Fruit fly (Drosophila melanogaster) whole organism, embryonic: ENCODE data around the gene CG9992.

ENCODE experiments used
- Abd-B ChIP-seq: fragments of 200-800 bp; sonication (Bioruptor generic); optimal IDR thresholded peaks from 2 replicates; lab custom pipeline; 2018; ENCODE audit warnings: missing biosample characterization, mild to moderate bottlenecking, missing genetic modification characterization, moderate library complexity
- Aef1 ChIP-seq: fragments of 200-800 bp; sonication (Bioruptor generic); IDR thresholded peaks from 3 replicates; pipeline ENCODE4 v1.3.6; 2022; ENCODE audit warnings: missing biosample characterization, missing genetic modification characterization
- Atf3 ChIP-seq: fragments of 200-800 bp; sonication (Bioruptor generic); optimal IDR thresholded peaks from 3 replicates; lab custom pipeline; 2016; ENCODE audit warnings: missing biosample characterization, missing genetic modification characterization
- Awh ChIP-seq: fragments of 200-800 bp; sonication (Bioruptor generic); IDR thresholded peaks from 2 replicates; pipeline ENCODE4, ENCODE4 v1.3.6; 2022; ENCODE audit warnings: missing biosample characterization, missing genetic modification characterization
- CG1024 ChIP-seq: fragments of 200-800 bp; sonication (Bioruptor generic); IDR thresholded peaks from 2 replicates; pipeline ENCODE4 v1.3.6; 2022; ENCODE audit warnings: missing biosample characterization, missing genetic modification characterization
- CG10543 ChIP-seq: fragments of 200-800 bp; sonication (Bioruptor generic); optimal IDR thresholded peaks from 3 replicates; lab custom pipeline; 2017; ENCODE audit warnings: missing biosample characterization, mild to moderate bottlenecking, missing genetic modification characterization, moderate library complexity
- CG12769 ChIP-seq: fragments of 200-800 bp; sonication (Bioruptor generic); optimal IDR thresholded peaks from 2 replicates; lab custom pipeline; 2019; ENCODE audit warnings: missing biosample characterization, mild to moderate bottlenecking, missing genetic modification characterization, moderate library complexity
- CG16779 ChIP-seq: fragments of 200-800 bp; sonication (Bioruptor generic); IDR thresholded peaks from 2 replicates; pipeline ENCODE4 v1.3.6; 2022; ENCODE audit warnings: missing biosample characterization, missing genetic modification characterization
- CG17186 ChIP-seq: fragments of 200-800 bp; sonication (Bioruptor generic); optimal IDR thresholded peaks from 3 replicates; lab custom pipeline; 2017; ENCODE audit warnings: missing biosample characterization, missing genetic modification reagents, missing genetic modification characterization
- CG17612 ChIP-seq: fragments of 200-800 bp; sonication (Bioruptor generic); IDR thresholded peaks from 2 replicates; pipeline ENCODE4 v1.3.6; 2022; ENCODE audit warnings: missing biosample characterization, missing genetic modification characterization
- CG17802 ChIP-seq: fragments of 200-800 bp; sonication (Bioruptor generic); optimal IDR thresholded peaks from 2 replicates; lab custom pipeline; 2018; ENCODE audit warnings: missing biosample characterization, mild to moderate bottlenecking, missing genetic modification characterization, moderate library complexity
- CG18262 ChIP-seq: fragments of 200-800 bp; optimal IDR thresholded peaks from 3 replicates; lab custom pipeline; 2019; ENCODE audit warnings: missing biosample characterization, mild to moderate bottlenecking, missing genetic modification characterization, moderate library complexity
- CG18476 ChIP-seq: fragments of 200-800 bp; sonication (Bioruptor generic); optimal IDR thresholded peaks from 2 replicates; lab custom pipeline; 2016; ENCODE audit warnings: missing biosample characterization, mild to moderate bottlenecking, missing genetic modification characterization
- CG2116 ChIP-seq: fragments of 200-800 bp; sonication (Bioruptor generic); optimal IDR thresholded peaks from 3 replicates; lab custom pipeline; 2018; ENCODE audit warnings: missing biosample characterization, mild to moderate bottlenecking, missing genetic modification characterization
- CG2199 ChIP-seq: fragments of 200-800 bp; sonication (Bioruptor generic); IDR thresholded peaks from 3 replicates; pipeline ENCODE4 v1.3.6; 2022; ENCODE audit warnings: missing biosample characterization, missing genetic modification characterization
- CG2712 ChIP-seq: fragments of 200-800 bp; optimal IDR thresholded peaks from 3 replicates; lab custom pipeline; 2019; ENCODE audit warnings: missing biosample characterization, mild to moderate bottlenecking, missing genetic modification characterization, moderate library complexity
- CG2889 ChIP-seq: fragments of 200-800 bp; sonication (Bioruptor generic); IDR thresholded peaks from 3 replicates; pipeline ENCODE4 v1.3.6; 2022; ENCODE audit warnings: missing biosample characterization, missing genetic modification characterization
- CG34376 ChIP-seq: fragments of 200-800 bp; sonication (Bioruptor generic); optimal IDR thresholded peaks from 2 replicates; lab custom pipeline; 2018; ENCODE audit warnings: missing biosample characterization, mild to moderate bottlenecking, missing genetic modification characterization
- CG43689 ChIP-seq: fragments of 200-800 bp; sonication (Bioruptor generic); IDR thresholded peaks from 2 replicates; pipeline ENCODE4 v1.3.6; 2022; ENCODE audit warnings: missing biosample characterization, missing genetic modification characterization
- CG6854 ChIP-seq: fragments of 200-800 bp; sonication (Bioruptor generic); optimal IDR thresholded peaks from 3 replicates; lab custom pipeline; 2017; ENCODE audit warnings: missing biosample characterization, mild to moderate bottlenecking, missing genetic modification characterization
- CG7271 ChIP-seq: fragments of 200-800 bp; sonication (Bioruptor generic); optimal IDR thresholded peaks from 2 replicates; lab custom pipeline; 2018; ENCODE audit warnings: missing biosample characterization, mild to moderate bottlenecking, missing genetic modification characterization, moderate library complexity
- CG9876 ChIP-seq: fragments of 200-800 bp; sonication (Bioruptor generic); optimal IDR thresholded peaks from 2 replicates; lab custom pipeline; 2016; ENCODE audit warnings: missing biosample characterization, missing genetic modification characterization
- CHES-1-like ChIP-seq: fragments of 200-800 bp; sonication (Bioruptor generic); optimal IDR thresholded peaks from 2 replicates; lab custom pipeline; 2016; ENCODE audit warnings: missing biosample characterization, missing genetic modification characterization
- CTCF ChIP-seq: fragments of 200-800 bp; sonication (Bioruptor generic); optimal IDR thresholded peaks from 2 replicates; lab custom pipeline; 2017; ENCODE audit warnings: missing biosample characterization, mild to moderate bottlenecking, missing genetic modification characterization, moderate library complexity
- CoRest ChIP-seq: fragments of 200-800 bp; sonication (Bioruptor generic); optimal IDR thresholded peaks from 3 replicates; lab custom pipeline; 2018; ENCODE audit warnings: missing biosample characterization, mild to moderate bottlenecking, missing genetic modification characterization, moderate library complexity
- CrebB ChIP-seq: fragments of 200-800 bp; sonication (Bioruptor generic); optimal IDR thresholded peaks from 3 replicates; lab custom pipeline; 2018; ENCODE audit warnings: missing biosample characterization, mild to moderate bottlenecking, missing genetic modification characterization
- Dad ChIP-seq: fragments of 200-800 bp; sonication (Bioruptor generic); optimal IDR thresholded peaks from 3 replicates; lab custom pipeline; 2016; ENCODE audit warnings: missing biosample characterization, missing genetic modification characterization
- Ets65A ChIP-seq: fragments of 200-800 bp; sonication (Bioruptor generic); peaks from one replicate; lab custom pipeline; 2016; ENCODE audit warnings: missing biosample characterization, missing genetic modification characterization
- Hmx ChIP-seq: fragments of 200-800 bp; sonication (Bioruptor generic); optimal IDR thresholded peaks from 2 replicates; lab custom pipeline; 2016; ENCODE audit warnings: missing biosample characterization, missing genetic modification characterization
- Lpt ChIP-seq: fragments of >200 bp; optimal IDR thresholded peaks from 2 replicates; lab custom pipeline; 2018; ENCODE audit warnings: missing biosample characterization, missing genetic modification characterization
- PHDP ChIP-seq: fragments of 200-800 bp; sonication (Bioruptor generic); optimal IDR thresholded peaks from 3 replicates; lab custom pipeline; 2018; ENCODE audit warnings: missing biosample characterization, mild to moderate bottlenecking, missing genetic modification characterization, moderate library complexity
- Ptx1 ChIP-seq: fragments of 200-800 bp; sonication (Bioruptor generic); IDR thresholded peaks from 2 replicates; pipeline ENCODE4 v1.3.6; 2022; ENCODE audit warnings: missing biosample characterization, missing genetic modification characterization
- Rfx ChIP-seq: fragments of 200-800 bp; sonication (Bioruptor generic); IDR thresholded peaks from 2 replicates; pipeline ENCODE4 v1.3.6; 2022; ENCODE audit warnings: missing biosample characterization, missing genetic modification characterization
- Side ChIP-seq: fragments of 200-800 bp; sonication (Bioruptor generic); optimal IDR thresholded peaks from 2 replicates; lab custom pipeline; 2016; ENCODE audit warnings: missing biosample characterization, missing genetic modification characterization
- Xrp1 ChIP-seq: fragments of 200-800 bp; sonication (Bioruptor generic); IDR thresholded peaks from 2 replicates; pipeline ENCODE4 v1.3.6; 2022; ENCODE audit warnings: missing biosample characterization, missing genetic modification characterization
- al ChIP-seq: fragments of 200-800 bp; sonication (Bioruptor generic); IDR thresholded peaks from 2 replicates; pipeline ENCODE4 v1.3.6; 2022; ENCODE audit warnings: missing biosample characterization, missing genetic modification characterization
- amos ChIP-seq: fragments of 200-800 bp; sonication (Bioruptor generic); IDR thresholded peaks from 2 replicates; pipeline ENCODE4 v1.3.6; 2022; ENCODE audit warnings: missing biosample characterization, missing genetic modification characterization; ENCODE audit not compliant: partially characterized antibody
- ase ChIP-seq: fragments of 200-800 bp; sonication (Bioruptor generic); IDR thresholded peaks from 3 replicates; pipeline ENCODE4 v1.3.6; 2022; ENCODE audit warnings: missing biosample characterization, missing genetic modification characterization
- bcd ChIP-seq: fragments of 200-800 bp; sonication (Bioruptor generic); optimal IDR thresholded peaks from 2 replicates; lab custom pipeline; 2017; ENCODE audit warnings: missing biosample characterization, mild to moderate bottlenecking, missing genetic modification characterization
- btn ChIP-seq: fragments of 200-800 bp; sonication (Bioruptor generic); optimal IDR thresholded peaks from 2 replicates; lab custom pipeline; 2016; ENCODE audit warnings: missing biosample characterization, missing genetic modification characterization
- da ChIP-seq: fragments of 200-800 bp; sonication (Bioruptor generic); optimal IDR thresholded peaks from 2 replicates; lab custom pipeline; 2016; ENCODE audit warnings: missing biosample characterization, missing genetic modification characterization
- ewg ChIP-seq: fragments of 200-800 bp; sonication (Bioruptor generic); optimal IDR thresholded peaks from 3 replicates; lab custom pipeline; 2017; ENCODE audit warnings: mild to moderate bottlenecking, missing biosample characterization, missing genetic modification reagents, missing genetic modification characterization
- grau ChIP-seq: fragments of 200-800 bp; optimal IDR thresholded peaks from 3 replicates; lab custom pipeline; 2019; ENCODE audit warnings: missing biosample characterization, mild to moderate bottlenecking, missing genetic modification characterization, moderate library complexity
- knrl ChIP-seq: fragments of 200-800 bp; sonication (Bioruptor generic); IDR thresholded peaks from 3 replicates; pipeline ENCODE4 v1.3.6; 2022; ENCODE audit warnings: missing biosample characterization, missing genetic modification characterization; ENCODE audit not compliant: partially characterized antibody
- maf-S ChIP-seq: fragments of 200-800 bp; sonication (Bioruptor generic); optimal IDR thresholded peaks from 2 replicates; lab custom pipeline; 2016; ENCODE audit warnings: missing biosample characterization, missing genetic modification characterization
- nerfin-1 ChIP-seq: fragments of 200-800 bp; sonication (Bioruptor generic); optimal IDR thresholded peaks from 3 replicates; lab custom pipeline; 2019; ENCODE audit warnings: missing biosample characterization, mild to moderate bottlenecking, missing genetic modification characterization, moderate library complexity
- pum ChIP-seq: fragments of 200-800 bp; sonication (Bioruptor generic); optimal IDR thresholded peaks from 2 replicates; lab custom pipeline; 2016; ENCODE audit warnings: missing biosample characterization, missing genetic modification characterization
- rib ChIP-seq: fragments of 200-800 bp; sonication (Bioruptor generic); IDR thresholded peaks from 2 replicates; pipeline ENCODE4 v1.3.6; 2022; ENCODE audit warnings: missing biosample characterization, missing genetic modification characterization
- scrt ChIP-seq: fragments of 200-800 bp; sonication (Bioruptor generic); optimal IDR thresholded peaks from 2 replicates; lab custom pipeline; 2018; ENCODE audit warnings: missing biosample characterization, mild to moderate bottlenecking, missing genetic modification characterization, moderate library complexity
- shn ChIP-seq: fragments of 200-800 bp; sonication (Bioruptor generic); optimal IDR thresholded peaks from 3 replicates; lab custom pipeline; 2016; ENCODE audit warnings: missing biosample characterization, missing genetic modification characterization
- tap ChIP-seq: fragments of 200-800 bp; optimal IDR thresholded peaks from 3 replicates; lab custom pipeline; 2019; ENCODE audit warnings: missing biosample characterization, mild to moderate bottlenecking, missing genetic modification characterization, moderate library complexity
- vvl ChIP-seq: fragments of 200-800 bp; sonication (Bioruptor generic); IDR thresholded peaks from 2 replicates; pipeline ENCODE4 v1.3.6; 2022; ENCODE audit warnings: missing biosample characterization, missing genetic modification characterization

Gene CG9992

dm6 chrX:16335107-16335642 lies 49.5 kb downstream of the CG9992 start (continued):
- TF ChIP-seq amos (GFP tag; lab: Robert Waterston, UW) (peak; percentile 43; the same call in 1 of the 2 replicates), CG10543 (GFP tag; lab: Kevin White, UChicago) (peak; percentile 79), Abd-B (GFP tag; lab: Kevin White, UChicago) (no peak), Rfx (peak; percentile 85), bcd (GFP tag; lab: Kevin White, UChicago) (peak; percentile 75), CG17612 (peak; percentile 45; the same call in 1 of the 2 replicates), scrt (peak; percentile 49), al (GFP tag; lab: Robert Waterston, UW) (peak; percentile 75), knrl (GFP tag; lab: Robert Waterston, UW) (0 out of 3 replicates have a peak, but pooled peaks have one; percentile 35), CG6854 (peak; percentile 6), ase (GFP tag; lab: Robert Waterston, UW) (peak; percentile 75), CG17802 (tag; lab: Kevin White, UChicago) (peak; percentile 12), CG2199 (GFP tag; lab: Robert Waterston, UW) (no peak), ewg (GFP tag; lab: Kevin White, UChicago) (peak; percentile 40), CG12769 (peak; percentile 51), CG2712 (tag; lab: Kevin White, UChicago) (peak; percentile 57), CG18262 (peak; percentile 30), Awh (peak; percentile 73), Xrp1 (peak; percentile 81), pum (GFP tag; lab: Kevin White, UChicago) (peak; percentile 58), Side (GFP tag; lab: Kevin White, UChicago) (peak; percentile 49), tap (tag; lab: Kevin White, UChicago) (peak; percentile 43), maf-S (GFP tag; lab: Kevin White, UChicago) (peak; percentile 64), CG7271 (tag; lab: Kevin White, UChicago) (no peak), da (GFP tag; lab: Kevin White, UChicago) (no peak), Aef1 (GFP tag; lab: Robert Waterston, UW) (peak; percentile 78), rib (GFP tag; lab: Robert Waterston, UW) (peak; percentile 86), CrebB (tag; lab: Kevin White, UChicago) (no peak), CG43689 (no peak), CHES-1-like (GFP tag; lab: Kevin White, UChicago) (peak; percentile 73), nerfin-1 (tag; lab: Kevin White, UChicago) (no peak), CG2116 (GFP tag; lab: Kevin White, UChicago) (peak; percentile 50), CG2889 (peak; percentile 61; the same call in 1 of the 3 replicates), Ets65A (GFP tag; lab: Kevin White, UChicago) (peak; percentile 93), PHDP (tag; lab: Kevin White, UChicago) (peak; percentile 67), CG16779 (peak; percentile 73), CoRest (peak; percentile 73), Hmx (GFP tag; lab: Kevin White, UChicago) (peak; percentile 65), CG17186 (GFP tag; lab: Kevin White, UChicago) (no peak), Ptx1 (GFP tag; lab: Robert Waterston, UW) (peak; percentile 75), CG9876 (GFP tag; lab: Kevin White, UChicago) (peak; percentile 23), CG18476 (peak; percentile 52), shn (GFP tag; lab: Kevin White, UChicago) (peak; percentile 63), Atf3 (GFP tag; lab: Kevin White, UChicago) (peak; percentile 26), grau (tag; lab: Kevin White, UChicago) (peak; percentile 54), Lpt (GFP tag; lab: Kevin White, UChicago) (no peak), btn (GFP tag; lab: Kevin White, UChicago) (peak; percentile 34), CG1024 (peak; percentile 51; the same call in 1 of the 2 replicates), CG34376 (peak; percentile 60), Dad (GFP tag; lab: Kevin White, UChicago) (peak; percentile 75), CTCF (GFP tag; lab: Kevin White, UChicago) (no peak), vvl (GFP tag; lab: Robert Waterston, UW) (peak; percentile 90)
